Worm (Caenorhabditis elegans): ENCODE data around the gene sri-29.

sri-29 gene

DNA sequence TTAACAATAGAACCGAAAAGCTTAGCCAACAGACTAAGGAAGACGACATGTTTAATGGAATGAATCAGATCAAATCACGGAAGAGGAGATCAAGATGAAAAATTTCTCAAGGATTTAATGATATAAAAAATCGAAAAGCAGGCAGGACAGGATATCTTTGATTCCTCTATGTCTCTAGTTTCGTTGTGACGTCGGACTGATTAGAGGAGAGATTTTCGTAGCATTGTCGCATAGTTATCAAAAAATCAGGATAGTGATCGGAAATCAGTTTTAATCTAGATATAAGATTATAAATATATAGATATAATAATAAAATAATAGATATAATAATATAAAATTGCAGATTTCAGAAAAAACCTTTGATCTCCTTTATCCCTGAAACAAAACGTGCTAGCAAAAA, 765 bp upstream of the sri-29 start, which contains the start of gene B0454.8:
B0454.8 (minus strand) TSS at position 101 of the 400 bp plus-strand sequence.
- TF ChIP-seq athp-1 (tag; optimal IDR thresholded peaks at IDR 0.05), result no peak
- no peak for TF ChIP-seq madf-3 (GFP tag; IDR thresholded peaks at IDR 0.05)
- TF ChIP-seq dox-1 (GFP tag; IDR thresholded peaks at IDR 0.05), result no peak
- TF ChIP-seq T26A5.8 (tag; optimal IDR thresholded peaks at IDR 0.05), result no peak
- no peak for TF ChIP-seq egrh-3 (GFP tag; IDR thresholded peaks at IDR 0.05)
- TF ChIP-seq F22D6.2 (tag; optimal IDR thresholded peaks at IDR 0.05), result no peak
- TF ChIP-seq dpl-1 (GFP tag; optimal IDR thresholded peaks at IDR 0.05), result no peak
- TF ChIP-seq rpc-1 (optimal IDR thresholded peaks at IDR 0.05), result no peak
- no peak for TF ChIP-seq rpc-1 (tag; optimal IDR thresholded peaks at IDR 0.05)
- no peak for TF ChIP-seq lin-26 (GFP tag; IDR thresholded peaks at IDR 0.05)
- TF ChIP-seq bed-1 (GFP tag; IDR thresholded peaks at IDR 0.05), result no peak
- TF ChIP-seq lag-1 (GFP tag; IDR thresholded peaks at IDR 0.05), result no peak
- TF ChIP-seq nfyb-1 (GFP tag; IDR thresholded peaks at IDR 0.05), result no peak
- no peak for TF ChIP-seq F33H1.4 (GFP tag; IDR thresholded peaks at IDR 0.05)
- no peak for TF ChIP-seq hlh-12 (tag; optimal IDR thresholded peaks at IDR 0.05)
- no peak for TF ChIP-seq Y67H2A.10 (GFP tag; conservative IDR thresholded peaks at IDR 0.05)
- TF ChIP-seq nhr-80 (tag; optimal IDR thresholded peaks at IDR 0.05), result no peak
- TF ChIP-seq akir-1 (GFP tag; optimal IDR thresholded peaks at IDR 0.05), result no peak

DNA sequence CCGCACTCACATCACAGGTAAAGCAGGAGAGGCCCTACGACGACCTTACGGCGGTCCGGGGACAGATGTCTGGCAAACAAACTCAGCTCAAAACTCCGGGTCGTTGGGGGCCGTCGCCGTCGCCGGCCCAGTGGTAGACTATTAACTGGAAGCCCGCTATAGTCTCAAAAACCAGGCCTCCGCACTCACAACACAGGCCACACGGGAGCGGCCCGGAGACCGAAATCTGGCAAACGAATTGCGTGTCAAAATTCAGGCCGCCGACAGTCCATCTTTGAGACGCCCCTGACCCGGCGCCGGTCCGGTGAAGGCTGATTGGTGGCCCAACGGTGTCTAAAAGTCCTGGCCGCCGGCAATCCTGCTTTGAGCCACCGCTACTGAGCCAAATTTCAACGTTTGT, 1.3 kb downstream of the sri-29 start:
- TF ChIP-seq zfh-2 (GFP tag; conservative IDR thresholded peaks at IDR 0.05), result peak; percentile 85
- no peak for TF ChIP-seq T07F8.4 (tag; optimal IDR thresholded peaks at IDR 0.05)
- TF ChIP-seq bed-2 (GFP tag; IDR thresholded peaks at IDR 0.05), result no peak
- TF ChIP-seq bed-1 (GFP tag; IDR thresholded peaks at IDR 0.05), result no peak
- TF ChIP-seq rcor-1 (GFP tag; IDR thresholded peaks at IDR 0.05), result no peak
- no peak for TF ChIP-seq ceh-40 (GFP tag; IDR thresholded peaks at IDR 0.05)
- 0 out of 2 replicates have a peak, but pooled peaks have one; percentile 20 for TF ChIP-seq attf-3 (GFP tag; conservative IDR thresholded peaks at IDR 0.05)

DNA sequence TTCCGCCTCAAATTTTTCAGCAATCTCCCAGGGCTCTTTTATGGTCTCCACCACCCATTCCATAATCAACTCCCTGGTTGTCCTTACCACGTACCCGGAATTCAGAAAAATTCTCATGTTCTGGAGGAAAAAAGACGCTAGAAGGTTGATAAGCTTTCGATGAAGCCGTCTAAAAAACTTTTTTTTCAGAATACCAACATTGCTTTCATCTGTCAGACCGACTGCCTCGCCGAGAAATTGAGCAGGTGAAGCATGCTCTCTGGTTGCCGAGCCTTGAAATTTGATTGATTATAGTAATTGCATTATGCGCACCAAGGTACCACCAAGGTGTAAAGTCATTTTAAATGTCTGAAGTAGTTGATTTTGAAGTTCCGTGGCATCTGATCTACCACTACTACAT, 1.8 kb downstream of the sri-29 start, which contains the start of gene sri-30:
sri-30 (plus strand) TSS at position 301 of the 400 bp plus-strand sequence.
- TF ChIP-seq ztf-22 (GFP tag; optimal IDR thresholded peaks at IDR 0.05) (no peak), Y79H2A.3 (GFP tag; conservative IDR thresholded peaks at IDR 0.05) (no peak), bed-1 (GFP tag; IDR thresholded peaks at IDR 0.05) (no peak), nfyb-1 (GFP tag; IDR thresholded peaks at IDR 0.05) (no peak), B0261.1 (tag; optimal IDR thresholded peaks at IDR 0.05) (no peak), ztf-25 (GFP tag; IDR thresholded peaks at IDR 0.05) (no peak)

DNA sequence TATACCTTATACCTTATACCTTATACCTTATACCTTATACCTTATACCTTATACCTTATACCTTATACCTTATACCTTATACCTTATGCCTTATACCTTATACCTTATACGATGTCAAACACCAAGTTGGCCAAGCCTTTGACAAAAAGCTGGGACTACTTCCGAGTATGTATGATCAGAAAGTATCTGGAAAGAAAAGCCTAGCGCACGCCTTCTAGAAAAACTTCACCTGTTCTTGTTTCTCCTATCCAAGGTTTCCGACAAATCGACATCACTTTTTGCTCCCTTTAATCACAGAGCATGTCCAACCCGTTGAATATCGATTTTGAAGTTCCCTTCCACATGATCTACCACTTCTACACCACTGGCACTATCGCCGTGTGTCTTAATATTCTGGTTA, 4.3 kb downstream of the sri-29 start, which contains the start of gene sri-28:
sri-28 (plus strand) TSS at position 301 of the 400 bp plus-strand sequence.
- TF ChIP-seq cebp-2 (GFP tag; IDR thresholded peaks at IDR 0.05) (no peak), T26A5.8 (tag; optimal IDR thresholded peaks at IDR 0.05) (no peak), C17E4.6 (GFP tag; IDR thresholded peaks at IDR 0.05) (no peak), madf-8 (GFP tag; conservative IDR thresholded peaks at IDR 0.05) (no peak), B0336.3 (GFP tag; IDR thresholded peaks at IDR 0.05) (no peak), nhr-90 (tag; optimal IDR thresholded peaks at IDR 0.05) (no peak), hmg-1.2 (GFP tag; IDR thresholded peaks at IDR 0.05) (no peak), Y56A3A.18 (GFP tag; IDR thresholded peaks at IDR 0.05) (no peak), ets-4 (GFP tag; optimal IDR thresholded peaks at IDR 0.05) (no peak), akir-1 (GFP tag; optimal IDR thresholded peaks at IDR 0.05) (no peak), D2030.7 (GFP tag; IDR thresholded peaks at IDR 0.05) (no peak), F55B11.4 (tag; optimal IDR thresholded peaks at IDR 0.05; ENCODE audit: borderline replicate concordance, insufficient read depth) (no peak), C06A6.2 (GFP tag; conservative IDR thresholded peaks at IDR 0.05) (no peak), lir-1 (GFP tag; conservative IDR thresholded peaks at IDR 0.05) (no peak), mcd-1 (GFP tag; IDR thresholded peaks at IDR 0.05) (no peak), unc-130 (GFP tag; optimal IDR thresholded peaks at IDR 0.05) (no peak), ceh-27 (GFP tag; optimal IDR thresholded peaks at IDR 0.05) (no peak), ceh-58 (GFP tag; IDR thresholded peaks at IDR 0.05) (no peak)
